Worm (Caenorhabditis elegans) whole organism, young adult: Measurements from ENCODE around the gene B0280.11.

ENCODE experiments used
- F49E8.2 ChIP-seq: sonication (generic microtip); optimal IDR thresholded peaks from 3 replicates; lab custom pipeline; 2017; ENCODE audit warnings: missing genetic modification characterization, mild to moderate bottlenecking, missing compliant biosample characterization, antibody characterized with exemption, moderate library complexity; ENCODE audit not compliant: insufficient read depth
- Y53G8AR.9 ChIP-seq: fragments of 200-800 bp; sonication (Bioruptor generic); conservative IDR thresholded peaks from 2 replicates; pipeline ENCODE4 v1.3.6; 2022; ENCODE audit warnings: missing genetic modification reagents, missing genetic modification characterization, missing compliant biosample characterization
- ama-1 ChIP-seq, 3 experiments: fragments of 150-350 bp in 1 of 3; sonication (generic microtip) in 2 of 3; optimal IDR thresholded peaks; 2 replicates each; lab custom pipeline; 2014 to 2018; ENCODE audit warnings: missing biosample characterization in 2 of 3, missing genetic modification characterization in 2 of 3, missing genetic modification reagents in 2 of 3
- lsy-27 ChIP-seq: sonication (generic microtip); optimal IDR thresholded peaks from 2 replicates; lab custom pipeline; 2017; ENCODE audit warnings: missing genetic modification characterization, mild to moderate bottlenecking, missing compliant biosample characterization, antibody characterized with exemption, missing genotype, borderline replicate concordance; ENCODE audit not compliant: insufficient read depth
- nhr-90 ChIP-seq: sonication (generic microtip); optimal IDR thresholded peaks from 2 replicates; lab custom pipeline; 2016; ENCODE audit warnings: missing genotype, mild to moderate bottlenecking, missing genetic modification characterization, missing compliant biosample characterization
- ztf-25 ChIP-seq: fragments of 200-800 bp; sonication (Bioruptor generic); IDR thresholded peaks from 2 replicates; pipeline ENCODE4 v1.3.6; 2022; ENCODE audit warnings: missing genetic modification reagents, missing genetic modification characterization, missing compliant biosample characterization

DNA sequence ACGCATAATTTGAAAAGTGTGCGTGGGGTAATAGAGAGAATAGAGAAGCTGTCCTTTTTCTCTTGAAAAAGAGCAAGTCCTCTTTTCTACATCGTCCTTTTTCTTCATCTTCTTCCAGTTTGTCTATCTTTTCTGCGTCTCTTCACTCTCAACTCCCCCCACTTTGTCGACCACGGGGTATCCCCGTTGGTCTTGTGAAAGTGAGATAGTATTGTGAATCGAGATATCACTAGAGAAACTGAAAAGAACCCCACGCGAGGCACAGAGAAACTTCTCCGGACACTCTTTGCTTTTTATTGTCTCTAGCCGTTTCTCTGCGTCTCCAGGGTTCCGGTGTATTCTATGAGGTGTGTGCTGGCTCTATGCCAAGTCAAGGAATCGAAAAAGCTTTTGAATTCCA is 17.6 kb upstream of the B0280.11 start:
- TF ChIP-seq F49E8.2 (tag; lab: Kevin White, UChicago) (no peak), nhr-90 (tag; lab: Kevin White, UChicago) (peak; percentile 19), ztf-25 (GFP tag; lab: Robert Waterston, UW) (no peak), ama-1 (optimal IDR thresholded peaks at IDR 0.05; lab: Kevin White, UChicago) (peak; percentile 3), ama-1 (GFP tag; optimal IDR thresholded peaks at IDR 0.05; lab: Kevin White, UChicago) (no peak), lsy-27 (tag; lab: Kevin White, UChicago) (no peak), Y53G8AR.9 (GFP tag; lab: Robert Waterston, UW) (peak; percentile 59)
